Worm (Caenorhabditis elegans) whole organism, L4 larva: ENCODE data around the gene lys-8.
A peak's percentile ranks its signal among the peaks of the same experiment; 100 is the strongest.

Experiments
- Y48G9A.11 ChIP-seq: fragments of 200-800 bp; sonication (Bioruptor generic); IDR thresholded peaks from 2 replicates; pipeline ENCODE4 v1.3.6; 2022; ENCODE audit warnings: missing genetic modification reagents, missing genetic modification characterization, missing compliant biosample characterization
- aly-2 ChIP-seq: sonication (generic microtip); optimal IDR thresholded peaks from 2 replicates; lab custom pipeline; 2018; ENCODE audit warnings: missing biosample characterization, missing genetic modification characterization
- ceh-62 ChIP-seq: sonication (generic microtip); optimal IDR thresholded peaks from 2 replicates; lab custom pipeline; 2017; ENCODE audit warnings: missing biosample characterization, missing genetic modification characterization
- ces-1 ChIP-seq: fragments of 150-350 bp; sonication (generic microtip); optimal IDR thresholded peaks from 4 replicates; lab custom pipeline; 2014; ENCODE audit warnings: missing biosample characterization, missing genetic modification reagents, missing genetic modification characterization
- egl-27 ChIP-seq: sonication (generic microtip); optimal IDR thresholded peaks from 3 replicates; lab custom pipeline; 2017; ENCODE audit warnings: missing biosample characterization, missing genetic modification reagents, missing genetic modification characterization
- lin-1 ChIP-seq: fragments of 200-800 bp; sonication (Bioruptor generic); IDR thresholded peaks from 2 replicates; pipeline ENCODE4 v1.3.6; 2022; ENCODE audit warnings: missing genetic modification reagents, missing genetic modification characterization, missing compliant biosample characterization
- lsy-2 ChIP-seq, 2 experiments: fragments of 150-350 bp in 1 of 2; sonication (generic microtip) in 1 of 2; optimal IDR thresholded peaks; 2 replicates each; lab custom pipeline; 2014 to 2017; ENCODE audit warnings: missing biosample characterization in 2 of 2, missing genetic modification characterization in 2 of 2
- mxl-3 ChIP-seq: fragments of 200-800 bp; sonication (Bioruptor generic); optimal IDR thresholded peaks from 2 replicates; lab custom pipeline; 2018; ENCODE audit warnings: mild to moderate bottlenecking, missing genetic modification characterization, missing compliant biosample characterization
- nhr-237 ChIP-seq: sonication (generic microtip); optimal IDR thresholded peaks from 2 replicates; lab custom pipeline; 2017; ENCODE audit warnings: missing biosample characterization, missing genetic modification characterization
- nhr-41 ChIP-seq: fragments of 200-800 bp; sonication (Bioruptor generic); IDR thresholded peaks from 2 replicates; pipeline ENCODE4 v1.3.6; 2022; ENCODE audit warnings: missing genetic modification reagents, missing genetic modification characterization, missing compliant biosample characterization
- unc-62 ChIP-seq, 3 experiments: fragments of 150-350 bp in 1 of 3; sonication (generic microtip); optimal IDR thresholded peaks in 2 of 3; peaks in 1 of 3; 1 replicate in 1 of 3; 2 replicates in 2 of 3; lab custom pipeline; 2014 to 2017; ENCODE audit warnings: missing biosample characterization in 3 of 3, missing genetic modification characterization in 3 of 3, missing genetic modification reagents in 3 of 3, missing genotype in 1 of 3
- ztf-11 ChIP-seq: fragments of 150-350 bp; optimal IDR thresholded peaks from 2 replicates; lab custom pipeline; 2014; ENCODE audit warnings: missing biosample characterization, missing genetic modification characterization

- TF ChIP-seq ces-1 (no peak), egl-27 (tag; lab: Kevin White, UChicago) (no peak), Y48G9A.11 (GFP tag; lab: Robert Waterston, UW) (no peak), nhr-41 (GFP tag; lab: Robert Waterston, UW) (no peak), unc-62 (GFP tag; optimal IDR thresholded peaks at IDR 0.05 in 1 of 2; lab: Kevin White, UChicago) (peak in 1 of 2 experiments; percentile 52), unc-62 (tag; optimal IDR thresholded peaks at IDR 0.05; lab: Kevin White, UChicago) (no peak), nhr-237 (tag; lab: Kevin White, UChicago) (no peak), aly-2 (tag; lab: Kevin White, UChicago) (no peak), mxl-3 (GFP tag; lab: Kevin White, UChicago) (no peak), ceh-62 (tag; lab: Kevin White, UChicago) (no peak), ztf-11 (tag; lab: Kevin White, UChicago) (no peak), lsy-2 (tag; optimal IDR thresholded peaks at IDR 0.05; lab: Kevin White, UChicago) (no peak), lin-1 (GFP tag; lab: Robert Waterston, UW) (no peak)
Observed at ce11 chrII:5592857-5593256, 6.9 kb downstream of the lys-8 start.
